Worm (Caenorhabditis elegans) whole organism, early embryonic: Measurements from ENCODE around the gene sra-9.

Source experiments
- B0310.2 ChIP-seq: sonication (generic microtip); optimal IDR thresholded peaks from 2 replicates; lab custom pipeline; 2016; ENCODE audit warnings: mild to moderate bottlenecking, missing genetic modification characterization, missing compliant biosample characterization
- F13C5.2 ChIP-seq: sonication (generic microtip); optimal IDR thresholded peaks from 2 replicates; lab custom pipeline; 2017; ENCODE audit warnings: mild to moderate bottlenecking, missing genetic modification characterization, inconsistent platforms, missing compliant biosample characterization
- aly-1 ChIP-seq: sonication (generic microtip); optimal IDR thresholded peaks from 2 replicates; lab custom pipeline; 2016; ENCODE audit warnings: missing genetic modification characterization, missing compliant biosample characterization
- ama-1 ChIP-seq: fragments of 150-350 bp; optimal IDR thresholded peaks from 2 replicates; lab custom pipeline; 2014
- ceh-13 ChIP-seq: fragments of 200-800 bp; sonication (Bioruptor generic); optimal IDR thresholded peaks from 2 replicates; lab custom pipeline; 2018; ENCODE audit warnings: mild to moderate bottlenecking, missing genetic modification characterization, missing compliant biosample characterization
- ceh-36 ChIP-seq: sonication (generic microtip); optimal IDR thresholded peaks from 2 replicates; lab custom pipeline; 2016; ENCODE audit warnings: missing genetic modification characterization, inconsistent platforms, missing compliant biosample characterization
- ets-7 ChIP-seq: sonication (generic microtip); optimal IDR thresholded peaks from 2 replicates; lab custom pipeline; 2016; ENCODE audit warnings: missing genotype, missing genetic modification characterization, missing compliant biosample characterization
- flt-1 ChIP-seq: fragments of 200-800 bp; sonication (Bioruptor generic); IDR thresholded peaks from 2 replicates; pipeline ENCODE4 v1.3.6; 2022; ENCODE audit warnings: missing genetic modification characterization, missing compliant biosample characterization
- hmbx-1 ChIP-seq: sonication (generic microtip); optimal IDR thresholded peaks from 2 replicates; lab custom pipeline; 2016; ENCODE audit warnings: mild to moderate bottlenecking, missing genetic modification characterization, missing compliant biosample characterization
- hmg-4 ChIP-seq: fragments of 200-800 bp; sonication (Bioruptor generic); optimal IDR thresholded peaks from 2 replicates; lab custom pipeline; 2018; ENCODE audit warnings: mild to moderate bottlenecking, missing genetic modification characterization, missing compliant biosample characterization
- hnd-1 ChIP-seq: sonication (generic microtip); optimal IDR thresholded peaks from 2 replicates; lab custom pipeline; 2016; ENCODE audit warnings: missing genetic modification characterization, missing compliant biosample characterization
- pes-1 ChIP-seq: fragments of 200-800 bp; sonication (Bioruptor generic); IDR thresholded peaks from 2 replicates; pipeline ENCODE4 v1.3.6; 2022; ENCODE audit warnings: missing genetic modification reagents, missing genetic modification characterization, missing compliant biosample characterization
- scrt-1 ChIP-seq: fragments of 200-800 bp; sonication (Bioruptor generic); IDR thresholded peaks from 2 replicates; pipeline ENCODE4 v1.3.6; 2022; ENCODE audit warnings: missing genetic modification characterization, missing compliant biosample characterization
- sea-1 ChIP-seq: fragments of 200-800 bp; sonication (Bioruptor generic); conservative IDR thresholded peaks from 2 replicates; pipeline ENCODE4 v1.3.6; 2022; ENCODE audit warnings: missing genetic modification characterization, missing compliant biosample characterization
- tbx-11 ChIP-seq: fragments of 200-800 bp; sonication (Bioruptor generic); IDR thresholded peaks from 2 replicates; pipeline ENCODE4 v1.3.6; 2022; ENCODE audit warnings: missing genetic modification characterization, missing compliant biosample characterization
- tbx-37 ChIP-seq: fragments of 200-800 bp; sonication (Bioruptor generic); conservative IDR thresholded peaks from 2 replicates; pipeline ENCODE4 v1.3.6; 2022; ENCODE audit warnings: missing genetic modification reagents, missing genetic modification characterization, missing compliant biosample characterization
- tra-4 ChIP-seq: sonication (generic microtip); optimal IDR thresholded peaks from 2 replicates; lab custom pipeline; 2017; ENCODE audit warnings: missing genetic modification characterization, missing compliant biosample characterization

The sra-9 gene

ce11 chrII:9537429-9537828 is 5.3 kb downstream of the sra-9 start, which contains the start of gene sra-8:
Gene sra-8 (plus strand): TSS chrII:9537729.
- no peak for TF ChIP-seq tbx-37 (GFP tag; lab: Robert Waterston, UW)
- TF ChIP-seq hmbx-1 (tag; lab: Kevin White, UChicago): no peak
- TF ChIP-seq ama-1 (lab: Kevin White, UChicago): no peak
- no peak for TF ChIP-seq tbx-11 (GFP tag; lab: Robert Waterston, UW)
- TF ChIP-seq ceh-13 (GFP tag; lab: Kevin White, UChicago): no peak
- TF ChIP-seq scrt-1 (GFP tag; lab: Robert Waterston, UW): no peak
- TF ChIP-seq ets-7 (tag; lab: Kevin White, UChicago): no peak
- no peak for TF ChIP-seq tra-4
- no peak for TF ChIP-seq sea-1 (GFP tag; lab: Robert Waterston, UW)

- no peak for TF ChIP-seq ets-7 (tag; lab: Kevin White, UChicago)
- TF ChIP-seq pes-1 (GFP tag; lab: Robert Waterston, UW): no peak
- no peak for TF ChIP-seq flt-1
- no peak for TF ChIP-seq hmbx-1 (tag; lab: Kevin White, UChicago)
- no peak for TF ChIP-seq tra-4
- TF ChIP-seq hmg-4 (GFP tag; lab: Kevin White, UChicago): no peak
- no peak for TF ChIP-seq B0310.2
- TF ChIP-seq F13C5.2 (tag; lab: Kevin White, UChicago): no peak
- TF ChIP-seq sea-1 (GFP tag; lab: Robert Waterston, UW): no peak
- no peak for TF ChIP-seq tbx-37 (GFP tag; lab: Robert Waterston, UW)
- no peak for TF ChIP-seq scrt-1 (GFP tag; lab: Robert Waterston, UW)
- TF ChIP-seq ceh-36 (tag; lab: Kevin White, UChicago): no peak
- no peak for TF ChIP-seq tbx-11 (GFP tag; lab: Robert Waterston, UW)
- no peak for TF ChIP-seq ama-1 (lab: Kevin White, UChicago)
Observed at ce11 chrII:9540723-9541122, 8.6 kb downstream of the sra-9 start, which contains the start of gene sra-3. Gene sra-3 (minus strand): TSS chrII:9540823.

ce11 chrII:9542785-9543184 is 10.7 kb downstream of the sra-9 start, which contains the start of gene sra-4:
Gene sra-4 (minus strand): TSS chrII:9542885.
- TF ChIP-seq ceh-13 (GFP tag; lab: Kevin White, UChicago) (no peak), pes-1 (GFP tag; lab: Robert Waterston, UW) (no peak), tbx-37 (GFP tag; lab: Robert Waterston, UW) (no peak), hnd-1 (tag; lab: Kevin White, UChicago) (no peak), sea-1 (GFP tag; lab: Robert Waterston, UW) (no peak), scrt-1 (GFP tag; lab: Robert Waterston, UW) (no peak), flt-1 (no peak), B0310.2 (no peak), ceh-36 (tag; lab: Kevin White, UChicago) (no peak)

DNA sequence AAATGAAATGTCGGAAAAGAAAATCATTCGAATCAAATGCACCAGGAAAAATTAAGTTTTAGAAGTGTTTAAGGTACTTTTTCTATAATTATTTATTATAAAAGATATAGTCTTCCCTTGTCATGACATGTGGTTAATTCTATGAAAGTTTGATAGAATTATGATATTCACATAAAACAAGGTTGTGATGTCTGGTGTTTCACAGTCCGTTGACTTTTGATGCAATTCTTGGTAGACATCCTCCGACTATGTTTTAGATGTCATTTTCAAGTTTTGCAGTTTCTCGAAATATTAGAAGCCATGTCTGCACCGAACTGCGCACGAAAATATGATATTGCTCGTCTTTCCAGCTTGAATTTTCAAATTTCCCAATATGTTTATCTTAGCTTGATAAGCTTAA is 12.3 kb downstream of the sra-9 start, which contains the start of gene sra-7:
Gene sra-7, plus strand, starts transcription at position 301 of the 400 bp plus-strand sequence.
- no peak for TF ChIP-seq ceh-36 (tag; lab: Kevin White, UChicago)
- TF ChIP-seq B0310.2: no peak
- TF ChIP-seq hmg-4 (GFP tag; lab: Kevin White, UChicago): no peak
- TF ChIP-seq aly-1 (tag; lab: Kevin White, UChicago): no peak
- TF ChIP-seq ama-1 (lab: Kevin White, UChicago): no peak
- no peak for TF ChIP-seq scrt-1 (GFP tag; lab: Robert Waterston, UW)
- TF ChIP-seq tbx-11 (GFP tag; lab: Robert Waterston, UW): no peak
- no peak for TF ChIP-seq sea-1 (GFP tag; lab: Robert Waterston, UW)
- TF ChIP-seq hnd-1 (tag; lab: Kevin White, UChicago): no peak
- no peak for TF ChIP-seq tra-4
- TF ChIP-seq flt-1: no peak
- TF ChIP-seq pes-1 (GFP tag; lab: Robert Waterston, UW): no peak
- no peak for TF ChIP-seq tbx-37 (GFP tag; lab: Robert Waterston, UW)
- TF ChIP-seq ets-7 (tag; lab: Kevin White, UChicago): no peak
- TF ChIP-seq F13C5.2 (tag; lab: Kevin White, UChicago): no peak

DNA sequence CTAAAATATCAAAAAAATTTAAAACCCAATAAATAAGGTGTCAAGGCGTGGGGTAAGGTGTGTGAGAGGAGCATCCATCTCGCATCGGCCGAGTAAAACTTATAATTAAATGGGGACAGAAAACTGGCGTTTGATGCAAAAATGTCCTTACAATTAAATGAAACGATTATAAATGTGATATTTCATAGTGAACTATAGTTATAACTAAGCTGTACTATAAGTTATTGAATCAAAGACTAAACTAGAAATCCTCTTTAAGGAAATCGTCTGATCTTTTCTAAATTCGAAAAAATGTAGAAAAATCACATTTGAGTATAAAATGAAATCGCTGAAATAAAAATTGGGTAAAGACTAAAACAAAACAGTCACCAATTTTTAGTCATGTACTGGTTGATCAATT is 18.6 kb downstream of the sra-9 start, which contains the start of gene sra-6:
Gene sra-6, minus strand, starts transcription at position 101 of the 400 bp plus-strand sequence.
- TF ChIP-seq aly-1 (tag; lab: Kevin White, UChicago) (no peak), tbx-11 (GFP tag; lab: Robert Waterston, UW) (no peak), sea-1 (GFP tag; lab: Robert Waterston, UW) (no peak), hnd-1 (tag; lab: Kevin White, UChicago) (no peak), hmbx-1 (tag; lab: Kevin White, UChicago) (no peak), B0310.2 (no peak), ceh-13 (GFP tag; lab: Kevin White, UChicago) (no peak), F13C5.2 (tag; lab: Kevin White, UChicago) (no peak), scrt-1 (GFP tag; lab: Robert Waterston, UW) (no peak), pes-1 (GFP tag; lab: Robert Waterston, UW) (no peak), hmg-4 (GFP tag; lab: Kevin White, UChicago) (no peak), tra-4 (no peak), ama-1 (lab: Kevin White, UChicago) (no peak), ceh-36 (tag; lab: Kevin White, UChicago) (no peak), ets-7 (tag; lab: Kevin White, UChicago) (no peak), tbx-37 (GFP tag; lab: Robert Waterston, UW) (no peak), flt-1 (no peak)

ce11 chrII:9551536-9551935 is 19.4 kb downstream of the sra-9 start, which contains the start of gene F35H8.12:
Gene F35H8.12 (plus strand): TSS chrII:9551836.
- no peak for TF ChIP-seq scrt-1 (GFP tag; lab: Robert Waterston, UW)
- no peak for TF ChIP-seq flt-1

DNA sequence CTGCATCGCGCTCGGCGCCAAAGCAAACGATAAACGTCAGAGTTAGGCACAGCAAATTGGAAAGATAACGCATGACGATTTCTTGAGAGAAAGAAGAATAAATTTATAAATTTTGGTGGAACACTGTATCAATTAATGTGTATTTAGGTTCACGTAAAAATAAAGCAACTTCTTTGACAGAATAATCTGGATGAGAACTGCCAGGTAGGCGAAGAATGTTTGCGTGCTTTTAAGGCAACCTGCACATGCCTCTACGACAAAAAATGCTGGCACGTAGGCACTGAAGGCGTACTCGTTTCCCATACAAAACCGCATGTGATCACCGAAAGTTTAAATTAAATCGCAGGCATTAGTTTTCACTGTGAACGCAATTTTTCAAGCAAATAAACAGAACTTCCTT is 21.1 kb downstream of the sra-9 start, which contains the start of gene F35H8.1:
Gene F35H8.1, minus strand, starts transcription at position 101 of the 400 bp plus-strand sequence.
- TF ChIP-seq flt-1 (no peak), F13C5.2 (tag; lab: Kevin White, UChicago) (no peak), ets-7 (tag; lab: Kevin White, UChicago) (no peak), pes-1 (GFP tag; lab: Robert Waterston, UW) (no peak), tbx-37 (GFP tag; lab: Robert Waterston, UW) (no peak), hmbx-1 (tag; lab: Kevin White, UChicago) (no peak), ama-1 (lab: Kevin White, UChicago) (no peak), tbx-11 (GFP tag; lab: Robert Waterston, UW) (no peak), ceh-36 (tag; lab: Kevin White, UChicago) (no peak), sea-1 (GFP tag; lab: Robert Waterston, UW) (no peak), B0310.2 (no peak), ceh-13 (GFP tag; lab: Kevin White, UChicago) (no peak), hmg-4 (GFP tag; lab: Kevin White, UChicago) (no peak), aly-1 (tag; lab: Kevin White, UChicago) (no peak), scrt-1 (GFP tag; lab: Robert Waterston, UW) (no peak), hnd-1 (tag; lab: Kevin White, UChicago) (no peak), tra-4 (no peak)
